Worm (Caenorhabditis elegans) whole organism, L2 larva: ENCODE measurements around the gene C18A3.11.

Experiments
- egl-27 ChIP-seq: sonication (generic microtip); optimal IDR thresholded peaks from 3 replicates; lab custom pipeline; 2017; ENCODE audit warnings: missing biosample characterization, missing genetic modification reagents, missing genetic modification characterization
- lsy-2 ChIP-seq, 2 experiments: fragments of 150-350 bp in 1 of 2; sonication (generic microtip) in 1 of 2; optimal IDR thresholded peaks; 2 replicates each; lab custom pipeline; 2014 to 2017; ENCODE audit warnings: missing biosample characterization in 2 of 2, missing genetic modification characterization in 2 of 2
- nhr-6 ChIP-seq: fragments of 150-350 bp; optimal IDR thresholded peaks from 2 replicates; lab custom pipeline; 2014; ENCODE audit warnings: missing biosample characterization, missing genetic modification characterization
- unc-39 ChIP-seq: fragments of 150-350 bp; optimal IDR thresholded peaks from 2 replicates; lab custom pipeline; 2014; ENCODE audit warnings: missing biosample characterization, missing genetic modification characterization

ce11 chrII:5708154-5708553 is 22.7 kb upstream of the C18A3.11 start:
- TF ChIP-seq unc-39 (tag; lab: Kevin White, UChicago) (no peak), nhr-6 (tag; lab: Kevin White, UChicago) (no peak), egl-27 (tag; lab: Kevin White, UChicago) (no peak), lsy-2 (tag; optimal IDR thresholded peaks at IDR 0.05; lab: Kevin White, UChicago) (peak in 1 of 2 experiments; percentile 19)
